Worm (Caenorhabditis elegans) whole organism, L1 larva: ENCODE data around the gene F21C10.11.

Experiments used
- C04F5.9 ChIP-seq: sonication (generic microtip); optimal IDR thresholded peaks from 2 replicates; lab custom pipeline; 2016; ENCODE audit warnings: missing genetic modification characterization, missing compliant biosample characterization
- C34B4.2 ChIP-seq: sonication (generic microtip); optimal IDR thresholded peaks from 2 replicates; lab custom pipeline; 2017; ENCODE audit warnings: mild to moderate bottlenecking, missing genetic modification characterization, missing compliant biosample characterization
- alr-1 ChIP-seq: fragments of 200-800 bp; sonication (Bioruptor generic); optimal IDR thresholded peaks from 2 replicates; lab custom pipeline; 2018; ENCODE audit warnings: borderline replicate concordance, mild to moderate bottlenecking, missing genetic modification characterization, missing compliant biosample characterization
- aly-2 ChIP-seq: fragments of 150-350 bp; optimal IDR thresholded peaks from 2 replicates; lab custom pipeline; 2014; ENCODE audit warnings: missing biosample characterization, missing genetic modification characterization
- blmp-1 ChIP-seq: fragments of 150-350 bp; optimal IDR thresholded peaks from 2 replicates; lab custom pipeline; 2014; ENCODE audit warnings: missing biosample characterization, missing genetic modification characterization
- ceh-8 ChIP-seq: fragments of 200-800 bp; sonication (Bioruptor generic); optimal IDR thresholded peaks from 2 replicates; lab custom pipeline; 2018; ENCODE audit warnings: mild to moderate bottlenecking, missing genetic modification characterization, moderate library complexity, missing compliant biosample characterization
- ceh-82 ChIP-seq, 3 experiments: fragments of 150-350 bp in 1 of 3; sonication (generic microtip) in 2 of 3; optimal IDR thresholded peaks; 2 replicates each; lab custom pipeline; 2014 to 2017; ENCODE audit warnings: missing biosample characterization in 3 of 3, missing genetic modification characterization in 3 of 3
- ceh-90 ChIP-seq: sonication (generic microtip); optimal IDR thresholded peaks from 2 replicates; lab custom pipeline; 2016; ENCODE audit warnings: missing genetic modification characterization, missing compliant biosample characterization
- efl-1 ChIP-seq, 4 experiments: fragments of 150-350 bp; optimal IDR thresholded peaks in 3 of 4; peaks in 1 of 4; 1 replicate in 1 of 4; 2 replicates in 3 of 4; lab custom pipeline; 2014; ENCODE audit warnings: missing biosample characterization in 2 of 4, missing genetic modification characterization in 2 of 4, missing genetic modification reagents in 2 of 4
- egl-13 ChIP-seq: sonication (generic microtip); optimal IDR thresholded peaks from 2 replicates; lab custom pipeline; 2016; ENCODE audit warnings: missing genotype, missing genetic modification reagents, missing genetic modification characterization, missing compliant biosample characterization
- elt-2 ChIP-seq: sonication (generic microtip); optimal IDR thresholded peaks from 2 replicates; lab custom pipeline; 2016; ENCODE audit warnings: missing genetic modification characterization, mild to moderate bottlenecking, inconsistent platforms, missing compliant biosample characterization, missing genetic modification reagents
- elt-3 ChIP-seq, 6 experiments: fragments of 150-350 bp in 1 of 6; sonication (generic microtip); optimal IDR thresholded peaks; 2 replicates each; lab custom pipeline; 2017 to 2018; ENCODE audit warnings: missing biosample characterization in 6 of 6, missing genetic modification characterization in 6 of 6, inconsistent platforms in 1 of 6
- fkh-8 ChIP-seq: sonication (generic microtip); optimal IDR thresholded peaks from 2 replicates; lab custom pipeline; 2016; ENCODE audit warnings: mild to moderate bottlenecking, missing genetic modification characterization, missing compliant biosample characterization
- grh-1 ChIP-seq: fragments of 200-800 bp; sonication (Bioruptor generic); IDR thresholded peaks from 2 replicates; pipeline ENCODE4 v1.3.6; 2022; ENCODE audit warnings: missing genetic modification reagents, missing genetic modification characterization, missing compliant biosample characterization
- hlh-4 ChIP-seq: sonication (generic microtip); optimal IDR thresholded peaks from 2 replicates; lab custom pipeline; 2016; ENCODE audit warnings: mild to moderate bottlenecking, missing genetic modification characterization, missing compliant biosample characterization
- jun-1 ChIP-seq: fragments of 150-350 bp; optimal IDR thresholded peaks from 2 replicates; lab custom pipeline; 2014; ENCODE audit warnings: missing biosample characterization, missing genetic modification reagents, missing genetic modification characterization
- lin-14 ChIP-seq: fragments of 200-800 bp; sonication (Bioruptor generic); optimal IDR thresholded peaks from 2 replicates; lab custom pipeline; 2018; ENCODE audit warnings: mild to moderate bottlenecking, missing genetic modification characterization, moderate library complexity, missing compliant biosample characterization
- lin-35 ChIP-seq, 2 experiments: fragments of 150-350 bp; optimal IDR thresholded peaks; 2 replicates each; lab custom pipeline; 2014; ENCODE audit warnings: missing biosample characterization in 2 of 2, missing genetic modification characterization in 2 of 2, missing genetic modification reagents in 2 of 2
- lin-39 ChIP-seq: fragments of 150-350 bp; optimal IDR thresholded peaks from 2 replicates; lab custom pipeline; 2014; ENCODE audit warnings: missing biosample characterization, missing genetic modification reagents, missing genetic modification characterization
- lsy-2 ChIP-seq, 2 experiments: fragments of 150-350 bp; optimal IDR thresholded peaks; 2 replicates each; lab custom pipeline; 2014; ENCODE audit warnings: missing biosample characterization in 2 of 2, missing genetic modification characterization in 2 of 2
- mab-9 ChIP-seq: fragments of 200-800 bp; sonication (Bioruptor generic); IDR thresholded peaks from 2 replicates; pipeline ENCODE4 v1.3.6; 2022; ENCODE audit warnings: missing genetic modification reagents, missing genetic modification characterization, missing compliant biosample characterization
- mdl-1 ChIP-seq, 2 experiments: fragments of 150-350 bp; optimal IDR thresholded peaks; 2 replicates each; lab custom pipeline; 2014 to 2017; ENCODE audit warnings: missing biosample characterization in 2 of 2, missing genetic modification characterization in 2 of 2, inconsistent platforms in 1 of 2
- mep-1 ChIP-seq: fragments of 150-350 bp; optimal IDR thresholded peaks from 2 replicates; lab custom pipeline; 2014; ENCODE audit warnings: missing biosample characterization, missing genetic modification characterization
- nhr-19 ChIP-seq: fragments of 200-800 bp; sonication (Bioruptor generic); conservative IDR thresholded peaks from 2 replicates; pipeline ENCODE4 v1.3.6; 2022; ENCODE audit warnings: missing genetic modification characterization, missing compliant biosample characterization
- nhr-20 ChIP-seq: sonication (generic microtip); optimal IDR thresholded peaks from 2 replicates; lab custom pipeline; 2016; ENCODE audit warnings: mild to moderate bottlenecking, missing genetic modification characterization, missing compliant biosample characterization
- nhr-47 ChIP-seq: sonication (generic microtip); optimal IDR thresholded peaks from 2 replicates; lab custom pipeline; 2016; ENCODE audit warnings: mild to moderate bottlenecking, missing genetic modification characterization, moderate library complexity, missing compliant biosample characterization
- nhr-71 ChIP-seq: sonication (generic microtip); optimal IDR thresholded peaks from 2 replicates; lab custom pipeline; 2016; ENCODE audit warnings: mild to moderate bottlenecking, missing genetic modification characterization, moderate library complexity, missing compliant biosample characterization
- nhr-76 ChIP-seq: sonication (generic microtip); optimal IDR thresholded peaks from 2 replicates; lab custom pipeline; 2017; ENCODE audit warnings: missing biosample characterization, missing genetic modification characterization
- nhr-77 ChIP-seq: fragments of 150-350 bp; optimal IDR thresholded peaks from 2 replicates; lab custom pipeline; 2014; ENCODE audit warnings: missing biosample characterization, missing genetic modification characterization
- nhr-85 ChIP-seq: sonication (generic microtip); peaks from one replicate; lab custom pipeline; 2016; ENCODE audit warnings: missing genetic modification characterization, inconsistent platforms, missing compliant biosample characterization
- nhr-90 ChIP-seq: sonication (generic microtip); optimal IDR thresholded peaks from 2 replicates; lab custom pipeline; 2016; ENCODE audit warnings: mild to moderate bottlenecking, missing genetic modification characterization, missing compliant biosample characterization; ENCODE audit not compliant: poor library complexity
- pqm-1 ChIP-seq: sonication (generic microtip); optimal IDR thresholded peaks from 3 replicates; lab custom pipeline; 2017; ENCODE audit warnings: missing biosample characterization, missing genetic modification characterization
- skn-1 ChIP-seq: fragments of 150-350 bp; optimal IDR thresholded peaks from 2 replicates; lab custom pipeline; 2014; ENCODE audit warnings: missing biosample characterization, missing genetic modification characterization
- snu-23 ChIP-seq: sonication (generic microtip); optimal IDR thresholded peaks from 2 replicates; lab custom pipeline; 2016; ENCODE audit warnings: missing genetic modification characterization, missing compliant biosample characterization
- tbx-2 ChIP-seq: sonication (generic microtip); optimal IDR thresholded peaks from 2 replicates; lab custom pipeline; 2016; ENCODE audit warnings: missing genetic modification characterization, missing compliant biosample characterization
- unc-62 ChIP-seq: fragments of 150-350 bp; optimal IDR thresholded peaks from 2 replicates; lab custom pipeline; 2014; ENCODE audit warnings: missing biosample characterization, missing genetic modification reagents, missing genetic modification characterization
- unc-86 ChIP-seq: sonication (generic microtip); optimal IDR thresholded peaks from 2 replicates; lab custom pipeline; 2016; ENCODE audit warnings: missing genetic modification characterization, missing compliant biosample characterization
- zip-4 ChIP-seq: fragments of 200-800 bp; sonication (Bioruptor generic); optimal IDR thresholded peaks from 2 replicates; lab custom pipeline; 2018; ENCODE audit warnings: mild to moderate bottlenecking, missing genetic modification characterization, moderate library complexity, missing compliant biosample characterization

Gene F21C10.11

ce11 chrV:9078815-9079525 lies 44.3 kb upstream of the F21C10.11 start (continued):
- no peak for TF ChIP-seq aly-2 (tag; lab: Kevin White, UChicago)
- peak; percentile 37 for TF ChIP-seq nhr-71 (tag; lab: Kevin White, UChicago)
- TF ChIP-seq lin-39 (tag; lab: Kevin White, UChicago), result no peak
- peak; percentile 37 for TF ChIP-seq snu-23 (GFP tag; lab: Kevin White, UChicago)
- peak; percentile 81 for TF ChIP-seq nhr-20 (tag; lab: Kevin White, UChicago)

ce11 chrV:9079965-9080432 lies 43.3 kb upstream of the F21C10.11 start:
- TF ChIP-seq lin-35 (GFP tag; optimal IDR thresholded peaks at IDR 0.05; lab: Kevin White, UChicago) (peak in 1 of 2 experiments; percentile 53), alr-1 (no peak), hlh-4 (tag; lab: Kevin White, UChicago) (no peak), mdl-1 (tag; optimal IDR thresholded peaks at IDR 0.05; lab: Kevin White, UChicago) (peak in 1 of 2 experiments; percentile 65), elt-2 (peak; percentile 97), nhr-19 (peak; percentile 25; the same call in 1 of the 2 replicates), efl-1 (optimal IDR thresholded peaks at IDR 0.05; lab: Kevin White, UChicago) (no peak), efl-1 (GFP tag; optimal IDR thresholded peaks at IDR 0.05 in 1 of 2; lab: Kevin White, UChicago) (peak in 1 of 2 experiments; percentile 89), egl-13 (tag; lab: Kevin White, UChicago) (peak; percentile 14), nhr-71 (tag; lab: Kevin White, UChicago) (peak; percentile 46), aly-2 (tag; lab: Kevin White, UChicago) (no peak), lin-14 (GFP tag; lab: Kevin White, UChicago) (peak; percentile 11), nhr-20 (tag; lab: Kevin White, UChicago) (peak; percentile 33), unc-86 (no peak), mab-9 (no peak), nhr-76 (no peak), nhr-90 (tag; lab: Kevin White, UChicago) (peak; percentile 52)
- TF ChIP-seq, all 84 proteins: peak for 10

ce11 chrV:9081410-9081809 lies 41.9 kb upstream of the F21C10.11 start:
- TF ChIP-seq elt-3 (tag; optimal IDR thresholded peaks at IDR 0.05; lab: Kevin White, UChicago) (no peak), grh-1 (no peak), ceh-82 (tag; optimal IDR thresholded peaks at IDR 0.05; lab: Kevin White, UChicago) (no peak), nhr-71 (tag; lab: Kevin White, UChicago) (no peak), unc-62 (no peak), mab-9 (no peak), C04F5.9 (tag; lab: Kevin White, UChicago) (no peak), elt-2 (peak; percentile 26), jun-1 (peak; percentile 16), lin-14 (GFP tag; lab: Kevin White, UChicago) (peak; percentile 24), mdl-1 (tag; optimal IDR thresholded peaks at IDR 0.05; lab: Kevin White, UChicago) (peak in 1 of 2 experiments; percentile 7), zip-4 (GFP tag; lab: Kevin White, UChicago) (no peak), efl-1 (optimal IDR thresholded peaks at IDR 0.05; lab: Kevin White, UChicago) (no peak), efl-1 (GFP tag; optimal IDR thresholded peaks at IDR 0.05 in 1 of 2; lab: Kevin White, UChicago) (no peak), nhr-47 (tag; lab: Kevin White, UChicago) (no peak), skn-1 (tag; lab: Kevin White, UChicago) (no peak), C34B4.2 (tag; lab: Kevin White, UChicago) (no peak), hlh-4 (tag; lab: Kevin White, UChicago) (no peak)

ce11 chrV:9082350-9082749 lies 40.9 kb upstream of the F21C10.11 start:
- TF ChIP-seq blmp-1 (tag; lab: Kevin White, UChicago), result peak; percentile 62
- TF ChIP-seq grh-1, result no peak

- TF ChIP-seq tbx-2 (tag; lab: Kevin White, UChicago), result peak; percentile 27
- TF ChIP-seq mdl-1 (tag; optimal IDR thresholded peaks at IDR 0.05; lab: Kevin White, UChicago), result no peak
- no peak for TF ChIP-seq hlh-4 (tag; lab: Kevin White, UChicago)
- peak; percentile 32 for TF ChIP-seq nhr-71 (tag; lab: Kevin White, UChicago)
- TF ChIP-seq lin-35 (GFP tag; optimal IDR thresholded peaks at IDR 0.05; lab: Kevin White, UChicago), result peak in 1 of 2 experiments; percentile 24
- TF ChIP-seq ceh-82 (tag; optimal IDR thresholded peaks at IDR 0.05; lab: Kevin White, UChicago), result no peak
- TF ChIP-seq lin-39 (tag; lab: Kevin White, UChicago), result no peak
- TF ChIP-seq pqm-1, result no peak
- no peak for TF ChIP-seq mep-1 (tag; lab: Kevin White, UChicago)
- peak; percentile 47 for TF ChIP-seq blmp-1 (tag; lab: Kevin White, UChicago)
- TF ChIP-seq nhr-20 (tag; lab: Kevin White, UChicago), result peak; percentile 39
- TF ChIP-seq ceh-90 (tag; lab: Kevin White, UChicago), result no peak
- peak; percentile 40 for TF ChIP-seq lin-14 (GFP tag; lab: Kevin White, UChicago)
- TF ChIP-seq nhr-19, result 0 out of 2 replicates have a peak, but pooled peaks have one; percentile 23
- TF ChIP-seq fkh-8 (tag; lab: Kevin White, UChicago), result no peak
- peak; percentile 53 for TF ChIP-seq grh-1
- peak in 2 of 6 experiments; percentile 9 to 12 for TF ChIP-seq elt-3 (tag; optimal IDR thresholded peaks at IDR 0.05; lab: Kevin White, UChicago)
- TF ChIP-seq ceh-8 (GFP tag; lab: Kevin White, UChicago), result no peak
- no peak for TF ChIP-seq lsy-2 (tag; optimal IDR thresholded peaks at IDR 0.05; lab: Kevin White, UChicago)
- no peak for TF ChIP-seq nhr-77 (tag; lab: Kevin White, UChicago)
- TF ChIP-seq unc-62, result no peak
- TF ChIP-seq nhr-85 (tag; lab: Kevin White, UChicago), result peak; percentile 80
- TF ChIP-seq, all 84 proteins: peak for 10
Observed at ce11 chrV:9084252-9084651, 39.0 kb upstream of the F21C10.11 start.
